Worm (Caenorhabditis elegans): ENCODE results near the gene T22B2.3.

Gene T22B2.3

ce11 chrX:3945681-3946080 lies 28.6 kb downstream of the T22B2.3 start (continued):
- TF ChIP-seq Y48G9A.11 (GFP tag; IDR thresholded peaks at IDR 0.05) (no peak), dmd-9 (GFP tag; IDR thresholded peaks at IDR 0.05) (no peak), ceh-82 (tag; optimal IDR thresholded peaks at IDR 0.05) (no peak), F37D6.2 (tag; optimal IDR thresholded peaks at IDR 0.05) (no peak), skn-1 (tag; optimal IDR thresholded peaks at IDR 0.05) (no peak), rbr-2 (tag; optimal IDR thresholded peaks at IDR 0.05) (peak; percentile 77), tag-97 (GFP tag; IDR thresholded peaks at IDR 0.05) (no peak), madf-5 (GFP tag; IDR thresholded peaks at IDR 0.05) (no peak), daf-19 (GFP tag; conservative IDR thresholded peaks at IDR 0.05) (no peak), nhr-77 (tag; optimal IDR thresholded peaks at IDR 0.05) (no peak), fos-1 (tag; optimal IDR thresholded peaks at IDR 0.05) (no peak), lin-1 (GFP tag; IDR thresholded peaks at IDR 0.05) (no peak), madf-9 (GFP tag; conservative IDR thresholded peaks at IDR 0.05) (no peak), T26A8.4 (GFP tag; IDR thresholded peaks at IDR 0.05) (no peak), lin-29 (GFP tag; IDR thresholded peaks at IDR 0.05) (no peak), daf-12 (tag; optimal IDR thresholded peaks at IDR 0.05) (no peak), dmd-6 (GFP tag; IDR thresholded peaks at IDR 0.05) (peak; percentile 49), R02D3.7 (tag; optimal IDR thresholded peaks at IDR 0.05) (no peak), snpc-4 (tag; optimal IDR thresholded peaks at IDR 0.05) (no peak), zip-2 (tag; optimal IDR thresholded peaks at IDR 0.05) (no peak)

DNA sequence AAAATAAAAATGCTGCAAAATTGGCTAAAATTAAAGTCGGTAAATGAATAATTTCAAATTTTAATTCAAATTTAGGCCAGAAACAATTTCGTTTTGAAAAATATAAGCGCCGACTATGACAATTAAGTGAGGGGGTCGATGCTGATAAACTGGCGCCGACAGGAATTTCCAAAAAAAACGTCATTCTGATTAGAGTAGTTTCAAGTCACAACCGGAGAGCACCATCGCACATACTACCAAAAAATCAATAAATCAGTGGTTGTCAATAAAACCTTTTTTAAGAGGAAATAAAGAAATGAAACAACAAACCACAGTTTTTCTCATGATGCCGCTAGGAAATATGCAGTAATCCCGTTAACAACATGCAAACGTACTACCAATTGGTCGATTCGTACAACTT lies 31.9 kb downstream of the T22B2.3 start:
- TF ChIP-seq hif-1 (tag; optimal IDR thresholded peaks at IDR 0.05) (no peak), dmd-6 (GFP tag; IDR thresholded peaks at IDR 0.05) (peak; percentile 47), hlh-11 (tag; optimal IDR thresholded peaks at IDR 0.05) (peak; percentile 41), ceh-28 (tag; optimal IDR thresholded peaks at IDR 0.05) (peak; percentile 1), dmd-9 (GFP tag; IDR thresholded peaks at IDR 0.05) (no peak), nhr-10 (tag; optimal IDR thresholded peaks at IDR 0.05) (no peak), daf-16 (GFP tag; optimal IDR thresholded peaks at IDR 0.05) (no peak), daf-16 (tag; optimal IDR thresholded peaks at IDR 0.05) (peak; percentile 71), ceh-62 (tag; optimal IDR thresholded peaks at IDR 0.05) (no peak), tra-1 (GFP tag; IDR thresholded peaks at IDR 0.05) (0 out of 2 replicates have a peak, but pooled peaks have one; percentile 43), nhr-28 (tag; optimal IDR thresholded peaks at IDR 0.05) (peak; percentile 40), ztf-7 (tag; optimal IDR thresholded peaks at IDR 0.05) (no peak), dve-1 (tag; optimal IDR thresholded peaks at IDR 0.05; ENCODE audit: insufficient read depth) (peak; percentile 37), pqm-1 (tag; optimal IDR thresholded peaks at IDR 0.05) (peak; percentile 65)

ce11 chrX:3949763-3950162 lies 32.6 kb downstream of the T22B2.3 start:
- TF ChIP-seq T26A8.4 (GFP tag; IDR thresholded peaks at IDR 0.05) (no peak), unc-62 (GFP tag; optimal IDR thresholded peaks at IDR 0.05 in 1 of 2) (no peak), unc-62 (tag; optimal IDR thresholded peaks at IDR 0.05) (no peak), egl-27 (tag; optimal IDR thresholded peaks at IDR 0.05) (no peak), nhr-11 (tag; optimal IDR thresholded peaks at IDR 0.05) (no peak), lin-29 (GFP tag; IDR thresholded peaks at IDR 0.05) (no peak), F10B5.3 (tag; optimal IDR thresholded peaks at IDR 0.05) (no peak), snpc-4 (tag; optimal IDR thresholded peaks at IDR 0.05) (no peak), hlh-30 (tag; optimal IDR thresholded peaks at IDR 0.05; ENCODE audit: insufficient read depth) (no peak), tra-1 (GFP tag; IDR thresholded peaks at IDR 0.05) (no peak), Y75B8A.6 (GFP tag; IDR thresholded peaks at IDR 0.05) (no peak), nhr-237 (tag; optimal IDR thresholded peaks at IDR 0.05) (no peak), nhr-111 (GFP tag; optimal IDR thresholded peaks at IDR 0.05) (no peak), lin-39 (tag; optimal IDR thresholded peaks at IDR 0.05) (no peak), pha-4 (GFP tag; IDR thresholded peaks at IDR 0.05) (no peak), pha-4 (tag; optimal IDR thresholded peaks at IDR 0.05) (no peak), daf-8 (GFP tag; IDR thresholded peaks at IDR 0.05) (no peak), jun-1 (tag; optimal IDR thresholded peaks at IDR 0.05) (no peak)
